Fruit fly (Drosophila melanogaster) whole organism, embryonic: ENCODE results near the gene mAChR-C.

Experiments used
- Ada2b ChIP-seq: fragments of 200-800 bp; sonication (Bioruptor generic); IDR thresholded peaks from 2 replicates; pipeline ENCODE4 v1.3.6; 2022; ENCODE audit warnings: missing biosample characterization, missing genetic modification characterization
- CG10274 ChIP-seq: fragments of 200-800 bp; sonication (Bioruptor generic); optimal IDR thresholded peaks from 3 replicates; lab custom pipeline; 2017; ENCODE audit warnings: missing biosample characterization, mild to moderate bottlenecking, missing genetic modification characterization
- CG10462 ChIP-seq: fragments of 200-800 bp; sonication (Bioruptor generic); optimal IDR thresholded peaks from 2 replicates; lab custom pipeline; 2016; ENCODE audit warnings: missing biosample characterization, missing genetic modification characterization
- CG12155 ChIP-seq: fragments of 200-800 bp; sonication (Bioruptor generic); optimal IDR thresholded peaks from 3 replicates; lab custom pipeline; 2016; ENCODE audit warnings: missing biosample characterization, missing genetic modification characterization
- CG12236 ChIP-seq: fragments of 200-800 bp; sonication (Bioruptor generic); optimal IDR thresholded peaks from 2 replicates; lab custom pipeline; 2016; ENCODE audit warnings: missing biosample characterization, missing genetic modification characterization
- CG12942 ChIP-seq: fragments of 200-800 bp; sonication (Bioruptor generic); optimal IDR thresholded peaks from 3 replicates; lab custom pipeline; 2016; ENCODE audit warnings: missing biosample characterization, missing genetic modification characterization
- CG13287 ChIP-seq: fragments of 200-800 bp; sonication (Bioruptor generic); IDR thresholded peaks from 2 replicates; pipeline ENCODE4 v1.3.6; 2022; ENCODE audit warnings: missing biosample characterization, missing genetic modification characterization; ENCODE audit not compliant: partially characterized antibody
- CG15011 ChIP-seq: fragments of 200-800 bp; sonication (Bioruptor generic); optimal IDR thresholded peaks from 3 replicates; lab custom pipeline; 2018; ENCODE audit warnings: missing biosample characterization, mild to moderate bottlenecking, missing genetic modification characterization
- CG15269 ChIP-seq: fragments of 200-800 bp; sonication (Bioruptor generic); optimal IDR thresholded peaks from 2 replicates; lab custom pipeline; 2018; ENCODE audit warnings: missing biosample characterization, mild to moderate bottlenecking, missing genetic modification characterization, moderate library complexity
- CG1529 ChIP-seq: fragments of 200-800 bp; sonication (Bioruptor generic); optimal IDR thresholded peaks from 3 replicates; lab custom pipeline; 2018; ENCODE audit warnings: missing biosample characterization, missing genetic modification characterization
- CG17361 ChIP-seq: fragments of 200-800 bp; sonication (Bioruptor generic); IDR thresholded peaks from 3 replicates; pipeline ENCODE4 v1.3.6; 2022; ENCODE audit warnings: missing biosample characterization, missing genetic modification characterization
- CG17385 ChIP-seq: fragments of 200-800 bp; sonication (Bioruptor generic); optimal IDR thresholded peaks from 3 replicates; lab custom pipeline; 2018; ENCODE audit warnings: missing biosample characterization, mild to moderate bottlenecking, missing genetic modification characterization
- CG17802 ChIP-seq: fragments of 200-800 bp; sonication (Bioruptor generic); optimal IDR thresholded peaks from 2 replicates; lab custom pipeline; 2018; ENCODE audit warnings: missing biosample characterization, mild to moderate bottlenecking, missing genetic modification characterization, moderate library complexity
- CG17829 ChIP-seq: fragments of 200-800 bp; optimal IDR thresholded peaks from 2 replicates; lab custom pipeline; 2019; ENCODE audit warnings: missing biosample characterization, mild to moderate bottlenecking, missing genetic modification characterization, moderate library complexity
- CG18619 ChIP-seq: fragments of 200-800 bp; sonication (Bioruptor generic); optimal IDR thresholded peaks from 3 replicates; lab custom pipeline; 2017; ENCODE audit warnings: missing biosample characterization, mild to moderate bottlenecking, missing genetic modification characterization
- CG31365 ChIP-seq: fragments of 200-800 bp; sonication (Bioruptor generic); optimal IDR thresholded peaks from 2 replicates; lab custom pipeline; 2018; ENCODE audit warnings: missing biosample characterization, mild to moderate bottlenecking, missing genetic modification characterization
- CG32767 ChIP-seq: fragments of 200-800 bp; sonication (Bioruptor generic); IDR thresholded peaks from 2 replicates; pipeline ENCODE4 v1.3.6; 2022; ENCODE audit warnings: missing biosample characterization, missing genetic modification characterization
- CG6654 ChIP-seq: fragments of 200-800 bp; sonication (Bioruptor generic); optimal IDR thresholded peaks from 2 replicates; lab custom pipeline; 2017; ENCODE audit warnings: missing biosample characterization, mild to moderate bottlenecking, missing genetic modification characterization
- CG7987 ChIP-seq: fragments of 200-800 bp; sonication (Bioruptor generic); optimal IDR thresholded peaks from 2 replicates; lab custom pipeline; 2018; ENCODE audit warnings: missing biosample characterization, mild to moderate bottlenecking, missing genetic modification characterization, moderate library complexity
- CG8359 ChIP-seq: fragments of 200-800 bp; sonication (Bioruptor generic); optimal IDR thresholded peaks from 2 replicates; lab custom pipeline; 2017; ENCODE audit warnings: missing biosample characterization, mild to moderate bottlenecking, missing genetic modification characterization, borderline replicate concordance
- CG8388 ChIP-seq: fragments of 200-800 bp; sonication (Bioruptor generic); optimal IDR thresholded peaks from 2 replicates; lab custom pipeline; 2019; ENCODE audit warnings: missing biosample characterization, mild to moderate bottlenecking, missing genetic modification characterization, moderate library complexity
- Dbx ChIP-seq: fragments of 200-800 bp; sonication (Bioruptor generic); IDR thresholded peaks from 3 replicates; pipeline ENCODE4 v1.3.6; 2022; ENCODE audit warnings: missing biosample characterization, missing genetic modification characterization
- HLH3B ChIP-seq: fragments of 200-800 bp; sonication (Bioruptor generic); IDR thresholded peaks from 2 replicates; pipeline ENCODE4 v1.3.6; 2022; ENCODE audit warnings: missing biosample characterization, missing genetic modification characterization
- Hand ChIP-seq: fragments of 200-800 bp; sonication (Bioruptor generic); optimal IDR thresholded peaks from 2 replicates; lab custom pipeline; 2017; ENCODE audit warnings: mild to moderate bottlenecking, missing biosample characterization, missing genetic modification reagents, missing genetic modification characterization
- HmgZ ChIP-seq: fragments of 200-800 bp; sonication (Bioruptor generic); optimal IDR thresholded peaks from 2 replicates; lab custom pipeline; 2018; ENCODE audit warnings: missing biosample characterization, mild to moderate bottlenecking, missing genetic modification characterization
- Kr ChIP-seq: fragments of 200-800 bp; sonication (Bioruptor generic); optimal IDR thresholded peaks from 2 replicates; lab custom pipeline; 2017; ENCODE audit warnings: missing biosample characterization, mild to moderate bottlenecking, missing genetic modification characterization
- Mad ChIP-seq: fragments of 200-800 bp; sonication (Bioruptor generic); optimal IDR thresholded peaks from 2 replicates; lab custom pipeline; 2016; ENCODE audit warnings: missing biosample characterization, missing genetic modification characterization
- Opbp ChIP-seq: fragments of 200-800 bp; sonication (Bioruptor generic); IDR thresholded peaks from 3 replicates; pipeline ENCODE4 v1.3.6; 2022; ENCODE audit warnings: missing biosample characterization, missing genetic modification characterization; ENCODE audit not compliant: partially characterized antibody
- Poxn ChIP-seq: fragments of 200-800 bp; sonication (Bioruptor generic); IDR thresholded peaks from 2 replicates; pipeline ENCODE4 v1.3.6; 2022; ENCODE audit warnings: missing biosample characterization, missing genetic modification characterization
- Ptx1 ChIP-seq: fragments of 200-800 bp; sonication (Bioruptor generic); IDR thresholded peaks from 2 replicates; pipeline ENCODE4 v1.3.6; 2022; ENCODE audit warnings: missing biosample characterization, missing genetic modification characterization
- Spps ChIP-seq: fragments of 200-800 bp; sonication (Bioruptor generic); optimal IDR thresholded peaks from 2 replicates; lab custom pipeline; 2018; ENCODE audit warnings: missing biosample characterization, mild to moderate bottlenecking, missing genetic modification characterization
- Stat92E ChIP-seq, 3 experiments: fragments of >200 bp in 2 of 3; fragments of 200-800 bp in 1 of 3; sonication (Bioruptor generic) in 1 of 3; optimal IDR thresholded peaks; 2 replicates each; lab custom pipeline; 2017 to 2019; ENCODE audit warnings: missing biosample characterization in 3 of 3, missing genetic modification characterization in 3 of 3, mild to moderate bottlenecking in 1 of 3, moderate library complexity in 1 of 3
- TFAM ChIP-seq: fragments of 200-800 bp; sonication (Bioruptor generic); optimal IDR thresholded peaks from 2 replicates; lab custom pipeline; 2017; ENCODE audit warnings: missing biosample characterization, missing genetic modification characterization, inconsistent platforms
- ash1 ChIP-seq: fragments of 200-800 bp; sonication (Bioruptor generic); optimal IDR thresholded peaks from 2 replicates; lab custom pipeline; 2018; ENCODE audit warnings: missing biosample characterization, mild to moderate bottlenecking, missing genetic modification characterization
- cad ChIP-seq: fragments of >200 bp; optimal IDR thresholded peaks from 2 replicates; lab custom pipeline; 2017; ENCODE audit warnings: missing biosample characterization, missing genetic modification characterization
- cas ChIP-seq: fragments of 200-800 bp; sonication (Bioruptor generic); IDR thresholded peaks from 2 replicates; pipeline ENCODE4 v1.3.6; 2022; ENCODE audit warnings: missing biosample characterization, missing genetic modification characterization
- chm ChIP-seq: fragments of 200-800 bp; sonication (Bioruptor generic); IDR thresholded peaks from 2 replicates; pipeline ENCODE4 v1.3.6; 2022; ENCODE audit warnings: missing biosample characterization, missing genetic modification characterization
- crp ChIP-seq, 2 experiments: fragments of 200-800 bp; sonication (Bioruptor generic); optimal IDR thresholded peaks; 2 replicates in 1 of 2; 3 replicates in 1 of 2; lab custom pipeline; 2017; ENCODE audit warnings: missing biosample characterization in 2 of 2, missing genetic modification characterization in 2 of 2, mild to moderate bottlenecking in 1 of 2, moderate library complexity in 1 of 2
- danr ChIP-seq: fragments of 200-800 bp; sonication (Bioruptor generic); IDR thresholded peaks from 2 replicates; pipeline ENCODE4 v1.3.6; 2022; ENCODE audit warnings: missing biosample characterization, missing genetic modification characterization
- emc ChIP-seq: fragments of 200-800 bp; sonication (Bioruptor generic); optimal IDR thresholded peaks from 2 replicates; lab custom pipeline; 2016; ENCODE audit warnings: missing biosample characterization, missing genetic modification characterization
- grau ChIP-seq: fragments of 200-800 bp; optimal IDR thresholded peaks from 3 replicates; lab custom pipeline; 2019; ENCODE audit warnings: missing biosample characterization, mild to moderate bottlenecking, missing genetic modification characterization, moderate library complexity
- hth ChIP-seq: fragments of >200 bp; optimal IDR thresholded peaks from 2 replicates; lab custom pipeline; 2017; ENCODE audit warnings: inconsistent platforms
- lov ChIP-seq, 2 experiments: fragments of 200-800 bp in 1 of 2; fragments of >200 bp in 1 of 2; sonication (Bioruptor generic) in 1 of 2; IDR thresholded peaks in 1 of 2; optimal IDR thresholded peaks in 1 of 2; 2 replicates in 1 of 2; 3 replicates in 1 of 2; pipeline versions ENCODE4 v1.3.6 to Lab custom; 2017 to 2022; ENCODE audit warnings: missing biosample characterization in 1 of 2, missing genetic modification characterization in 1 of 2
- otp ChIP-seq: fragments of 200-800 bp; sonication (Bioruptor generic); IDR thresholded peaks from 3 replicates; pipeline ENCODE4, ENCODE4 v1.3.6; 2022; ENCODE audit warnings: missing biosample characterization, missing genetic modification characterization
- pros ChIP-seq: fragments of 200-800 bp; sonication (Bioruptor generic); optimal IDR thresholded peaks from 3 replicates; lab custom pipeline; 2019; ENCODE audit warnings: missing biosample characterization, mild to moderate bottlenecking, missing genetic modification characterization, moderate library complexity
- ro ChIP-seq: fragments of 200-800 bp; sonication (Bioruptor generic); IDR thresholded peaks from 2 replicates; pipeline ENCODE4 v1.3.6; 2022; ENCODE audit warnings: missing biosample characterization, missing genetic modification characterization
- scrt ChIP-seq: fragments of 200-800 bp; sonication (Bioruptor generic); optimal IDR thresholded peaks from 2 replicates; lab custom pipeline; 2018; ENCODE audit warnings: missing biosample characterization, mild to moderate bottlenecking, missing genetic modification characterization, moderate library complexity
- shn ChIP-seq: fragments of 200-800 bp; sonication (Bioruptor generic); optimal IDR thresholded peaks from 3 replicates; lab custom pipeline; 2016; ENCODE audit warnings: missing biosample characterization, missing genetic modification characterization
- sr ChIP-seq: fragments of 200-800 bp; sonication (Bioruptor generic); IDR thresholded peaks from 3 replicates; pipeline ENCODE4 v1.3.6; 2022; ENCODE audit warnings: missing biosample characterization, missing genetic modification characterization

Gene mAChR-C

dm6 chrX:6843841-6844440, 11.5 kb upstream of the mAChR-C start, which contains the start of the genes CG14435 and Tmf (continued):
- TF ChIP-seq CG17802 (peak; percentile 58), scrt (peak; percentile 24), otp (peak; percentile 58; the same call in 1 of the 3 replicates), CG12155 (GFP tag; lab: Kevin White, UChicago) (peak; percentile 81), CG17829 (peak; percentile 83), HmgZ (peak; percentile 57), CG1529 (GFP tag; lab: Kevin White, UChicago) (peak; percentile 49), ash1 (GFP tag; lab: Kevin White, UChicago) (no peak), grau (tag; lab: Kevin White, UChicago) (peak; percentile 98), cas (0 out of 2 replicates have a peak, but pooled peaks have one; percentile 72), ro (GFP tag; lab: Robert Waterston, UW) (peak; percentile 62), CG10462 (peak; percentile 58), HLH3B (peak; percentile 82), Ptx1 (GFP tag; lab: Robert Waterston, UW) (peak; percentile 90), CG12236 (GFP tag; lab: Kevin White, UChicago) (no peak), CG10274 (GFP tag; lab: Kevin White, UChicago) (peak; percentile 42), CG8359 (GFP tag; lab: Kevin White, UChicago) (peak; percentile 19), cad (GFP tag; lab: Kevin White, UChicago) (no peak), emc (no peak), danr (GFP tag; lab: Robert Waterston, UW) (peak; percentile 74), hth (lab: Kevin White, UChicago) (no peak), Stat92E (GFP tag; optimal IDR thresholded peaks at IDR 0.05; lab: Kevin White, UChicago) (no peak), CG8388 (GFP tag; lab: Kevin White, UChicago) (peak; percentile 76), CG17385 (GFP tag; lab: Kevin White, UChicago) (peak; percentile 74), CG32767 (GFP tag; lab: Robert Waterston, UW) (peak; percentile 80), CG13287 (GFP tag; lab: Robert Waterston, UW) (peak; percentile 55), Ada2b (GFP tag; lab: Robert Waterston, UW) (peak; percentile 84), CG18619 (GFP tag; lab: Kevin White, UChicago) (peak; percentile 83), CG15011 (no peak), crp (GFP tag; optimal IDR thresholded peaks at IDR 0.05; lab: Kevin White, UChicago) (peak in 1 of 2 experiments; percentile 65), CG31365 (tag; lab: Kevin White, UChicago) (no peak), shn (GFP tag; lab: Kevin White, UChicago) (peak; percentile 40), CG17361 (GFP tag; lab: Robert Waterston, UW) (peak; percentile 94), Poxn (GFP tag; lab: Robert Waterston, UW) (peak; percentile 69), Spps (tag; lab: Kevin White, UChicago) (peak; percentile 42), Opbp (GFP tag; lab: Robert Waterston, UW) (peak; percentile 49; the same call in 2 of the 3 replicates), Dbx (GFP tag; lab: Robert Waterston, UW) (peak; percentile 91), CG15269 (tag; lab: Kevin White, UChicago) (peak; percentile 86), pros (GFP tag; lab: Kevin White, UChicago) (no peak), CG12942 (peak; percentile 68), sr (0 out of 3 replicates have a peak, but pooled peaks have one; percentile 41), Hand (no peak), Mad (GFP tag; lab: Kevin White, UChicago) (peak; percentile 64), lov (optimal IDR thresholded peaks at IDR 0.05; lab: Kevin White, UChicago) (no peak), lov (GFP tag; IDR thresholded peaks at IDR 0.05; lab: Robert Waterston, UW) (peak; percentile 73; the same call in 2 of the 3 replicates), TFAM (GFP tag; lab: Kevin White, UChicago) (no peak), Kr (GFP tag; lab: Kevin White, UChicago) (no peak), CG7987 (GFP tag; lab: Kevin White, UChicago) (peak; percentile 2), CG6654 (GFP tag; lab: Kevin White, UChicago) (peak; percentile 56), chm (0 out of 2 replicates have a peak, but pooled peaks have one; percentile 37)
